Worm (Caenorhabditis elegans) whole organism, midembryonic: ENCODE results near the gene srj-23.

Experiments used
- T22C8.4 ChIP-seq: fragments of 200-800 bp; sonication (Bioruptor generic); IDR thresholded peaks from 2 replicates; pipeline ENCODE4 v1.3.6; 2022; ENCODE audit warnings: missing genetic modification characterization, missing compliant biosample characterization
- cog-1 ChIP-seq: sonication (generic microtip); optimal IDR thresholded peaks from 2 replicates; lab custom pipeline; 2016; ENCODE audit warnings: missing genetic modification characterization, missing compliant biosample characterization
- flt-1 ChIP-seq: fragments of 200-800 bp; sonication (Bioruptor generic); IDR thresholded peaks from 2 replicates; pipeline ENCODE4 v1.3.6; 2022; ENCODE audit warnings: missing genetic modification characterization, missing compliant biosample characterization
- klf-2 ChIP-seq: fragments of 200-800 bp; sonication (Bioruptor generic); conservative IDR thresholded peaks from 2 replicates; pipeline ENCODE4 v1.3.6; 2022; ENCODE audit warnings: missing genetic modification reagents, missing genetic modification characterization, missing compliant biosample characterization
- med-1 ChIP-seq: sonication (generic microtip); optimal IDR thresholded peaks from 2 replicates; lab custom pipeline; 2017; ENCODE audit warnings: missing genetic modification characterization, mild to moderate bottlenecking, missing compliant biosample characterization, antibody characterized with exemption, missing genetic modification reagents; ENCODE audit not compliant: insufficient read depth
- ref-1 ChIP-seq: fragments of 200-800 bp; sonication (Bioruptor generic); conservative IDR thresholded peaks from 2 replicates; pipeline ENCODE4 v1.3.6; 2022; ENCODE audit warnings: missing genetic modification reagents, missing genetic modification characterization, missing compliant biosample characterization
- tab-1 ChIP-seq: fragments of 200-800 bp; sonication (Bioruptor generic); IDR thresholded peaks from 2 replicates; pipeline ENCODE4 v1.3.6; 2022; ENCODE audit warnings: missing genetic modification characterization, missing compliant biosample characterization
- ztf-23 ChIP-seq: fragments of 200-800 bp; sonication (Bioruptor generic); IDR thresholded peaks from 2 replicates; pipeline ENCODE4 v1.3.6; 2022; ENCODE audit warnings: missing genetic modification reagents, missing genetic modification characterization, missing compliant biosample characterization
- ztf-29 ChIP-seq: fragments of 200-800 bp; sonication (Bioruptor generic); IDR thresholded peaks from 2 replicates; pipeline ENCODE4 v1.3.6; 2022; ENCODE audit warnings: missing genetic modification reagents, missing genetic modification characterization, missing compliant biosample characterization

DNA sequence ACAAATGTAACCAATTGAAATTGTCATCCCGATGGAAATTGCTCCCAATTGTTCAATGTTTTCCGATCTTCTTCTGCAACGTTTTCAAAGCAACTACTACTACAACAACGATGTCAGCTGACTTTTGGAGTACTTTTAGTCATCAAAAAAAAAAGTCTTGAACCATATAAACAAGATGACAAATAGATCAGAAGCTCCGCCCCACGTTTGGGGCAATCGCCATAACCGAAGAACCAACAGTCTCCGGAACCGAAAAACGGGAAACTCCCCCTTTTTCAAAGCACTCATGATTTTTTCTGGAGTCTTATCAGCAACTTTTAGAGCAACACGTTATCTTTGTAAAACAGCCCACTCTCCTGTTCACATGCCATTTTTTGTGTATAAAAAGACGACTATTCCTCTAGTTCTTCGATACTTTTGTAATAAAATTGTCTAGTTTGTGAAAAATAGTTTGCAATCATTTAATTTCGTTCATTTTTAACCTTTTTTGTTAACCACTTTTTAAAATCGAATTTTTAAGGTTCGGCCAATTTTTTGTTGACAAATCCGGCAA, 8.0 kb downstream of the srj-23 start:
- no peak for TF ChIP-seq klf-2 (GFP tag; lab: Robert Waterston, UW)
- TF ChIP-seq ztf-29 (GFP tag; lab: Robert Waterston, UW): no peak
- no peak for TF ChIP-seq cog-1 (tag; lab: Kevin White, UChicago)
- no peak for TF ChIP-seq ztf-23 (GFP tag; lab: Robert Waterston, UW)
- no peak for TF ChIP-seq tab-1 (GFP tag; lab: Robert Waterston, UW)
- TF ChIP-seq ref-1: no peak
- no peak for TF ChIP-seq med-1
- no peak for TF ChIP-seq flt-1 (GFP tag; lab: Robert Waterston, UW)
- no peak for TF ChIP-seq T22C8.4 (GFP tag; lab: Robert Waterston, UW)
